Worm (Caenorhabditis elegans) whole organism, late embryonic: ENCODE measurements around the gene F42C5.5.

ENCODE experiments used
- ama-1 ChIP-seq: fragments of 150-350 bp; optimal IDR thresholded peaks from 2 replicates; lab custom pipeline; 2014
- ceh-31 ChIP-seq: sonication (generic microtip); optimal IDR thresholded peaks from 2 replicates; lab custom pipeline; 2016; ENCODE audit warnings: missing genetic modification characterization, missing compliant biosample characterization
- che-1 ChIP-seq: sonication (generic microtip); optimal IDR thresholded peaks from 2 replicates; lab custom pipeline; 2016; ENCODE audit warnings: mild to moderate bottlenecking, missing genetic modification characterization, missing compliant biosample characterization
- fkh-10 ChIP-seq: fragments of 150-350 bp; optimal IDR thresholded peaks from 2 replicates; lab custom pipeline; 2014; ENCODE audit warnings: missing biosample characterization, missing genetic modification reagents, missing genetic modification characterization
- hlh-30 ChIP-seq: sonication (generic microtip); optimal IDR thresholded peaks from 2 replicates; lab custom pipeline; 2017; ENCODE audit warnings: antibody characterized with exemption, missing genetic modification characterization, missing compliant biosample characterization; ENCODE audit not compliant: insufficient read depth
- mec-3 ChIP-seq: sonication (generic microtip); optimal IDR thresholded peaks from 2 replicates; lab custom pipeline; 2016; ENCODE audit warnings: borderline replicate concordance, missing genetic modification characterization, missing compliant biosample characterization
- odd-2 ChIP-seq: sonication (generic microtip); optimal IDR thresholded peaks from 2 replicates; lab custom pipeline; 2017; ENCODE audit warnings: antibody characterized with exemption, mild to moderate bottlenecking, missing genetic modification characterization, missing compliant biosample characterization
- pqm-1 ChIP-seq: sonication (generic microtip); optimal IDR thresholded peaks from 2 replicates; lab custom pipeline; 2016; ENCODE audit warnings: missing genetic modification characterization, missing compliant biosample characterization
- tbx-2 ChIP-seq: sonication (generic microtip); optimal IDR thresholded peaks from 2 replicates; lab custom pipeline; 2016; ENCODE audit warnings: missing genetic modification characterization, missing compliant biosample characterization
- unc-3 ChIP-seq, 2 experiments: fragments of 200-800 bp in 1 of 2; sonication (Bioruptor generic) in 1 of 2; sonication (generic microtip) in 1 of 2; conservative IDR thresholded peaks in 1 of 2; optimal IDR thresholded peaks in 1 of 2; 2 replicates each; pipeline versions ENCODE4 v1.3.6 to Lab custom; 2016 to 2022; ENCODE audit warnings: missing compliant biosample characterization in 2 of 2, missing genetic modification characterization in 2 of 2, missing genetic modification reagents in 1 of 2

ce11 chrIV:7294121-7294520, at the start of gene F42C5.5:
- TF ChIP-seq unc-3 (GFP tag; conservative IDR thresholded peaks at IDR 0.05; lab: Robert Waterston, UW) (no peak), unc-3 (tag; optimal IDR thresholded peaks at IDR 0.05; lab: Kevin White, UChicago) (no peak), pqm-1 (no peak), ama-1 (lab: Kevin White, UChicago) (no peak), mec-3 (no peak), che-1 (tag; lab: Kevin White, UChicago) (no peak), hlh-30 (tag; lab: Kevin White, UChicago) (no peak), tbx-2 (tag; lab: Kevin White, UChicago) (no peak), fkh-10 (GFP tag; lab: Kevin White, UChicago) (no peak), ceh-31 (tag; lab: Kevin White, UChicago) (no peak), odd-2 (tag; lab: Kevin White, UChicago) (no peak)
